Worm (Caenorhabditis elegans): ENCODE data around the gene ttr-20.
"Not testable (repeated sequence)": the region's sequence is repeated elsewhere in the genome, so short reads cannot be mapped to it uniquely, and the experiment has no call there.

ttr-20 gene

ce11 chrIV:4246493-4246892 lies at the start of gene ttr-20:
ttr-20 (plus strand) TSS chrIV:4246793.
- TF ChIP-seq F13H6.1 (tag; optimal IDR thresholded peaks at IDR 0.05): no peak
- no peak for TF ChIP-seq lsy-2 (tag; optimal IDR thresholded peaks at IDR 0.05)
- TF ChIP-seq nhr-6 (tag; optimal IDR thresholded peaks at IDR 0.05): no peak
- TF ChIP-seq sma-9 (GFP tag; optimal IDR thresholded peaks at IDR 0.05): no peak
- no peak for TF ChIP-seq sma-9 (tag; optimal IDR thresholded peaks at IDR 0.05)
- no peak for TF ChIP-seq ztf-11 (tag; optimal IDR thresholded peaks at IDR 0.05)
- TF ChIP-seq nhr-237 (tag; optimal IDR thresholded peaks at IDR 0.05): no peak
- no peak for TF ChIP-seq nhr-11 (tag; optimal IDR thresholded peaks at IDR 0.05)
- TF ChIP-seq ceh-16 (tag; optimal IDR thresholded peaks at IDR 0.05): no peak
- TF ChIP-seq alr-1 (tag; optimal IDR thresholded peaks at IDR 0.05): no peak
- TF ChIP-seq peb-1 (tag; optimal IDR thresholded peaks at IDR 0.05): no peak
- TF ChIP-seq nhr-12 (tag; optimal IDR thresholded peaks at IDR 0.05): no peak
- TF ChIP-seq gmeb-1 (tag; optimal IDR thresholded peaks at IDR 0.05): no peak
- TF ChIP-seq blmp-1 (tag; optimal IDR thresholded peaks at IDR 0.05; ENCODE audit: insufficient read depth): no peak

- not testable (repeated sequence) for TF ChIP-seq nhr-12, zag-1, gmeb-1 (tag; optimal IDR thresholded peaks at IDR 0.05)
Measured at ce11 chrIV:4197167-4197566, 49.4 kb upstream of the ttr-20 start, which contains the start of gene cyp-25A6. cyp-25A6 (plus strand) TSS chrIV:4197467.

- TF ChIP-seq sma-9 (GFP tag; optimal IDR thresholded peaks at IDR 0.05): no peak
- TF ChIP-seq sma-9 (tag; optimal IDR thresholded peaks at IDR 0.05): no peak
- no peak for TF ChIP-seq R02D3.7 (tag; optimal IDR thresholded peaks at IDR 0.05)
- TF ChIP-seq sem-4 (tag; optimal IDR thresholded peaks at IDR 0.05): no peak
Measured at ce11 chrIV:4204275-4204674, 42.3 kb upstream of the ttr-20 start, which contains the start of gene pax-2. pax-2 (minus strand) TSS chrIV:4204375.

- no peak for TF ChIP-seq nhr-12 (tag; optimal IDR thresholded peaks at IDR 0.05)
- TF ChIP-seq nhr-10 (tag; optimal IDR thresholded peaks at IDR 0.05): no peak
- no peak for TF ChIP-seq crh-2 (tag; optimal IDR thresholded peaks at IDR 0.05)
- no peak for TF ChIP-seq ceh-16 (tag; optimal IDR thresholded peaks at IDR 0.05)
- TF ChIP-seq nhr-237 (tag; optimal IDR thresholded peaks at IDR 0.05): no peak
- no peak for TF ChIP-seq unc-62 (GFP tag; optimal IDR thresholded peaks at IDR 0.05)
- no peak for TF ChIP-seq ztf-1 (GFP tag; conservative IDR thresholded peaks at IDR 0.05)
- TF ChIP-seq snpc-4 (tag; optimal IDR thresholded peaks at IDR 0.05): no peak
- TF ChIP-seq unc-39 (tag; optimal IDR thresholded peaks at IDR 0.05): no peak
- no peak for TF ChIP-seq gmeb-1 (tag; optimal IDR thresholded peaks at IDR 0.05)
- no peak for TF ChIP-seq nhr-25 (tag; optimal IDR thresholded peaks at IDR 0.05)
- no peak for TF ChIP-seq unc-55 (GFP tag; optimal IDR thresholded peaks at IDR 0.05)
- TF ChIP-seq lin-11 (tag; optimal IDR thresholded peaks at IDR 0.05): no peak
- TF ChIP-seq lin-13 (GFP tag; optimal IDR thresholded peaks at IDR 0.05): no peak
- no peak for TF ChIP-seq nhr-11 (tag; optimal IDR thresholded peaks at IDR 0.05)
- TF ChIP-seq ztf-11 (tag; optimal IDR thresholded peaks at IDR 0.05): no peak
- TF ChIP-seq ztf-4 (tag; optimal IDR thresholded peaks at IDR 0.05): no peak
- no peak for TF ChIP-seq sem-4 (tag; optimal IDR thresholded peaks at IDR 0.05)
- no peak for TF ChIP-seq peb-1 (tag; optimal IDR thresholded peaks at IDR 0.05)
- no peak for TF ChIP-seq lin-39 (tag; optimal IDR thresholded peaks at IDR 0.05)
Measured at ce11 chrIV:4207088-4207487, 39.5 kb upstream of the ttr-20 start, which contains the start of gene osgn-1. osgn-1 (plus strand) TSS chrIV:4207388.

ce11 chrIV:4209084-4209483 lies 37.5 kb upstream of the ttr-20 start:
- TF ChIP-seq lin-11 (tag; optimal IDR thresholded peaks at IDR 0.05) (no peak), aly-2 (tag; optimal IDR thresholded peaks at IDR 0.05) (no peak), blmp-1 (tag; optimal IDR thresholded peaks at IDR 0.05; ENCODE audit: insufficient read depth) (no peak), snpc-4 (tag; optimal IDR thresholded peaks at IDR 0.05) (no peak), C34F6.9 (tag; optimal IDR thresholded peaks at IDR 0.05) (no peak), sma-9 (GFP tag; optimal IDR thresholded peaks at IDR 0.05) (no peak), sma-9 (tag; optimal IDR thresholded peaks at IDR 0.05) (no peak), nhr-21 (tag; optimal IDR thresholded peaks at IDR 0.05) (no peak), nhr-6 (tag; optimal IDR thresholded peaks at IDR 0.05) (no peak), mbf-1 (tag; optimal IDR thresholded peaks at IDR 0.05) (no peak), elt-1 (tag; optimal IDR thresholded peaks at IDR 0.05) (no peak), peb-1 (tag; optimal IDR thresholded peaks at IDR 0.05) (no peak), nhr-129 (tag; optimal IDR thresholded peaks at IDR 0.05) (no peak), Y55F3AM.14 (GFP tag; optimal IDR thresholded peaks at IDR 0.05) (no peak), dmd-4 (tag; optimal IDR thresholded peaks at IDR 0.05) (no peak), unc-62 (GFP tag; optimal IDR thresholded peaks at IDR 0.05) (no peak), lsy-2 (tag; optimal IDR thresholded peaks at IDR 0.05) (no peak), alr-1 (tag; optimal IDR thresholded peaks at IDR 0.05) (no peak), unc-39 (tag; optimal IDR thresholded peaks at IDR 0.05) (no peak), elt-3 (tag; optimal IDR thresholded peaks at IDR 0.05) (no peak)

Data from whole organism, L2 larva.